Fruit fly (Drosophila melanogaster): ENCODE results near the gene CG5199.

The CG5199 gene

dm6 chr3L:20493417-20494261 is 41.0 kb upstream of the CG5199 start:
- peak; percentile 81 for TF ChIP-seq CG9948 (tag; optimal IDR thresholded peaks at IDR 0.05)
- TF ChIP-seq CG15710 (tag; optimal IDR thresholded peaks at IDR 0.05), result peak; percentile 89
- TF ChIP-seq rn (GFP tag; IDR thresholded peaks at IDR 0.05), result 0 out of 2 replicates have a peak, but pooled peaks have one; percentile 35
- peak; percentile 87 for TF ChIP-seq Ets98B (GFP tag; IDR thresholded peaks at IDR 0.05)
- peak; percentile 85 for TF ChIP-seq CG14655 (GFP tag; optimal IDR thresholded peaks at IDR 0.05)
- TF ChIP-seq Pif1B (GFP tag; optimal IDR thresholded peaks at IDR 0.05), result peak; percentile 84
- no peak for TF ChIP-seq CG13204 (GFP tag; optimal IDR thresholded peaks at IDR 0.05)
- peak; percentile 82 for TF ChIP-seq CG8301 (tag; optimal IDR thresholded peaks at IDR 0.05)
- TF ChIP-seq CG34367 (tag; optimal IDR thresholded peaks at IDR 0.05), result peak; percentile 83
- peak; percentile 36 for TF ChIP-seq EcR (GFP tag; optimal IDR thresholded peaks at IDR 0.05)
- peak; percentile 67 for TF ChIP-seq D1 (tag; optimal IDR thresholded peaks at IDR 0.05)
- peak; percentile 86 for TF ChIP-seq CG4496 (GFP tag; IDR thresholded peaks at IDR 0.05)
- 0 out of 2 replicates have a peak, but pooled peaks have one; percentile 7 for TF ChIP-seq CG10348 (GFP tag; IDR thresholded peaks at IDR 0.05)
- peak; percentile 18 for TF ChIP-seq gl (tag; optimal IDR thresholded peaks at IDR 0.05)
- peak; percentile 85 for TF ChIP-seq CG17806 (tag; optimal IDR thresholded peaks at IDR 0.05)
- TF ChIP-seq CG32121 (GFP tag; IDR thresholded peaks at IDR 0.05), result peak; percentile 92
- peak; percentile 89 for TF ChIP-seq Snoo (tag; optimal IDR thresholded peaks at IDR 0.05)
- TF ChIP-seq Pif1A (GFP tag; optimal IDR thresholded peaks at IDR 0.05), result peak; percentile 83
- peak; percentile 90 for TF ChIP-seq CG8159 (tag; optimal IDR thresholded peaks at IDR 0.05)
- TF ChIP-seq CG12605 (GFP tag; IDR thresholded peaks at IDR 0.05), result peak; percentile 88
- no peak for TF ChIP-seq fd96Ca (GFP tag; IDR thresholded peaks at IDR 0.05)

dm6 chr3L:20491525-20492132 is 39.0 kb upstream of the CG5199 start, which contains the start of gene ND-39:
ND-39 (plus strand) TSS chr3L:20492082.
- TF ChIP-seq Pif1A (GFP tag; optimal IDR thresholded peaks at IDR 0.05), result no peak
- no peak for TF ChIP-seq Ets98B (GFP tag; IDR thresholded peaks at IDR 0.05)
- TF ChIP-seq D1 (tag; optimal IDR thresholded peaks at IDR 0.05), result no peak
- TF ChIP-seq CG8159 (tag; optimal IDR thresholded peaks at IDR 0.05), result no peak
- TF ChIP-seq CG17806 (tag; optimal IDR thresholded peaks at IDR 0.05), result no peak
- no peak for TF ChIP-seq rn (GFP tag; IDR thresholded peaks at IDR 0.05)
- no peak for TF ChIP-seq CG34367 (tag; optimal IDR thresholded peaks at IDR 0.05)
- no peak for TF ChIP-seq CG10348 (GFP tag; IDR thresholded peaks at IDR 0.05)
- no peak for TF ChIP-seq CG14655 (GFP tag; optimal IDR thresholded peaks at IDR 0.05)
- TF ChIP-seq CG9948 (tag; optimal IDR thresholded peaks at IDR 0.05), result no peak
- TF ChIP-seq CG32121 (GFP tag; IDR thresholded peaks at IDR 0.05), result no peak
- TF ChIP-seq CG8301 (tag; optimal IDR thresholded peaks at IDR 0.05), result no peak
- TF ChIP-seq fd96Ca (GFP tag; IDR thresholded peaks at IDR 0.05), result no peak
- TF ChIP-seq Pif1B (GFP tag; optimal IDR thresholded peaks at IDR 0.05), result no peak
- no peak for TF ChIP-seq Snoo (tag; optimal IDR thresholded peaks at IDR 0.05)

DNA sequence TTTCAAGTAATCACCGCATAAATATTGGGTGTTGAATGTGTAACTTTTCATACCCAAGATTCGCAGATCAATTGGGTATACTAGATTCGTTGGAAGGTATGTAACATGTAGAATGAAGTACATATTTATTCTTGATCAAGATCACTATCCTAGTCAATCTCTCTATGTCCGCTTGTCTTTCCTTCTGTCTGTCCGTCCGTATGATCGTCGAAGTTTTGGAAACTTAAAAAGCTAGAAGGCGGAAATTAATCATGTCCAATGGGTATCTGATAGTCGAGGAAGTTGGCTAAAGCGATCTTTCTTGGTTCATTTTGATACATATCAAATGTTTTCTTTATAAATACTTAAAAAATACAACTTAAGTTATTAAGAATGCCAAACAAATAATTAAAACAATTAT is 35.0 kb upstream of the CG5199 start:
- no peak for TF ChIP-seq Snoo (tag; optimal IDR thresholded peaks at IDR 0.05)
- TF ChIP-seq CG8301 (tag; optimal IDR thresholded peaks at IDR 0.05), result no peak
- TF ChIP-seq CG9948 (tag; optimal IDR thresholded peaks at IDR 0.05), result no peak
- no peak for TF ChIP-seq CG12605 (GFP tag; IDR thresholded peaks at IDR 0.05)
- no peak for TF ChIP-seq CG14655 (GFP tag; optimal IDR thresholded peaks at IDR 0.05)
- no peak for TF ChIP-seq D1 (tag; optimal IDR thresholded peaks at IDR 0.05)
- TF ChIP-seq Pif1B (GFP tag; optimal IDR thresholded peaks at IDR 0.05), result no peak
- no peak for TF ChIP-seq CG8159 (tag; optimal IDR thresholded peaks at IDR 0.05)

DNA sequence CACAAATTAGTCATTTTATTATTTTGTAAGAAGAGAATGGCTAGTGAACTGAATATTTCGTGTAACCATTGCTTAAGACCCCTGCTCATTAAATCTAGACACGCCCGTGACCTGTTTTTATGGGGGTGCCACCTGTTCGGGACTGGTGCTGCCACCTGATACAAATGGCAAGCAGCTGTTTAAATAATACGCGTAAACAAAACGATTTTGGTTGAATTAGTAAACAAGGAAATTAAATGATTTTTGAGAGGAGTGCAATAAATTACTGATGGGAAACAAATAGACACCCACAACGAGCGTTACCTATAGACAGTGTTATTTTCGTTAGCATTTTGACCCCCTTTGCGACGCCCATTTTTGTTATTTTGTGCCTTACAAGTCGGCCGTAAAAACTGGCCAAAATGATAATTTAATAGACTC is 22.1 kb upstream of the CG5199 start:
- TF ChIP-seq CG32121 (GFP tag; IDR thresholded peaks at IDR 0.05) (no peak), CG34367 (tag; optimal IDR thresholded peaks at IDR 0.05) (peak; percentile 59), CG4496 (GFP tag; IDR thresholded peaks at IDR 0.05) (no peak), CG8301 (tag; optimal IDR thresholded peaks at IDR 0.05) (peak; percentile 81), Pif1A (GFP tag; optimal IDR thresholded peaks at IDR 0.05) (peak; percentile 90), CG17806 (tag; optimal IDR thresholded peaks at IDR 0.05) (peak; percentile 84), Ets98B (GFP tag; IDR thresholded peaks at IDR 0.05) (no peak), D1 (tag; optimal IDR thresholded peaks at IDR 0.05) (peak; percentile 75), CG12605 (GFP tag; IDR thresholded peaks at IDR 0.05) (no peak), CG14655 (GFP tag; optimal IDR thresholded peaks at IDR 0.05) (peak; percentile 83), Pif1B (GFP tag; optimal IDR thresholded peaks at IDR 0.05) (peak; percentile 83), rn (GFP tag; IDR thresholded peaks at IDR 0.05) (no peak), CG13204 (GFP tag; optimal IDR thresholded peaks at IDR 0.05) (no peak), CG9948 (tag; optimal IDR thresholded peaks at IDR 0.05) (peak; percentile 64), fd96Ca (GFP tag; IDR thresholded peaks at IDR 0.05) (no peak), CG15710 (tag; optimal IDR thresholded peaks at IDR 0.05) (peak; percentile 73), EcR (GFP tag; optimal IDR thresholded peaks at IDR 0.05) (no peak), gl (tag; optimal IDR thresholded peaks at IDR 0.05) (peak; percentile 47), CG8159 (tag; optimal IDR thresholded peaks at IDR 0.05) (peak; percentile 80), CG10348 (GFP tag; IDR thresholded peaks at IDR 0.05) (no peak), Snoo (tag; optimal IDR thresholded peaks at IDR 0.05) (peak; percentile 83)

dm6 chr3L:20474197-20474788 is 21.6 kb upstream of the CG5199 start, which contains the start of gene isoQC:
isoQC (plus strand) TSS chr3L:20474466.
- TF ChIP-seq CG14655 (GFP tag; optimal IDR thresholded peaks at IDR 0.05) (no peak), gl (tag; optimal IDR thresholded peaks at IDR 0.05) (no peak), Pif1B (GFP tag; optimal IDR thresholded peaks at IDR 0.05) (no peak), CG9948 (tag; optimal IDR thresholded peaks at IDR 0.05) (no peak), Ets98B (GFP tag; IDR thresholded peaks at IDR 0.05) (no peak), CG12605 (GFP tag; IDR thresholded peaks at IDR 0.05) (no peak), CG13204 (GFP tag; optimal IDR thresholded peaks at IDR 0.05) (no peak)

All from whole organism, pupa.